Worm (Caenorhabditis elegans) whole organism, early embryonic: ENCODE measurements around the gene F43C11.2.

Experiments
- F13C5.2 ChIP-seq: sonication (generic microtip); optimal IDR thresholded peaks from 2 replicates; lab custom pipeline; 2017; ENCODE audit warnings: mild to moderate bottlenecking, missing genetic modification characterization, inconsistent platforms, missing compliant biosample characterization
- aly-1 ChIP-seq: sonication (generic microtip); optimal IDR thresholded peaks from 2 replicates; lab custom pipeline; 2016; ENCODE audit warnings: missing genetic modification characterization, missing compliant biosample characterization
- ama-1 ChIP-seq: fragments of 150-350 bp; optimal IDR thresholded peaks from 2 replicates; lab custom pipeline; 2014
- ceh-36 ChIP-seq: sonication (generic microtip); optimal IDR thresholded peaks from 2 replicates; lab custom pipeline; 2016; ENCODE audit warnings: missing genetic modification characterization, inconsistent platforms, missing compliant biosample characterization
- ets-7 ChIP-seq: sonication (generic microtip); optimal IDR thresholded peaks from 2 replicates; lab custom pipeline; 2016; ENCODE audit warnings: missing genotype, missing genetic modification characterization, missing compliant biosample characterization
- flt-1 ChIP-seq: fragments of 200-800 bp; sonication (Bioruptor generic); IDR thresholded peaks from 2 replicates; pipeline ENCODE4 v1.3.6; 2022; ENCODE audit warnings: missing genetic modification characterization, missing compliant biosample characterization
- hmbx-1 ChIP-seq: sonication (generic microtip); optimal IDR thresholded peaks from 2 replicates; lab custom pipeline; 2016; ENCODE audit warnings: mild to moderate bottlenecking, missing genetic modification characterization, missing compliant biosample characterization
- hmg-4 ChIP-seq: fragments of 200-800 bp; sonication (Bioruptor generic); optimal IDR thresholded peaks from 2 replicates; lab custom pipeline; 2018; ENCODE audit warnings: mild to moderate bottlenecking, missing genetic modification characterization, missing compliant biosample characterization
- hnd-1 ChIP-seq: sonication (generic microtip); optimal IDR thresholded peaks from 2 replicates; lab custom pipeline; 2016; ENCODE audit warnings: missing genetic modification characterization, missing compliant biosample characterization
- pes-1 ChIP-seq: fragments of 200-800 bp; sonication (Bioruptor generic); IDR thresholded peaks from 2 replicates; pipeline ENCODE4 v1.3.6; 2022; ENCODE audit warnings: missing genetic modification reagents, missing genetic modification characterization, missing compliant biosample characterization
- sea-1 ChIP-seq: fragments of 200-800 bp; sonication (Bioruptor generic); conservative IDR thresholded peaks from 2 replicates; pipeline ENCODE4 v1.3.6; 2022; ENCODE audit warnings: missing genetic modification characterization, missing compliant biosample characterization
- tbx-11 ChIP-seq: fragments of 200-800 bp; sonication (Bioruptor generic); IDR thresholded peaks from 2 replicates; pipeline ENCODE4 v1.3.6; 2022; ENCODE audit warnings: missing genetic modification characterization, missing compliant biosample characterization
- tbx-37 ChIP-seq: fragments of 200-800 bp; sonication (Bioruptor generic); conservative IDR thresholded peaks from 2 replicates; pipeline ENCODE4 v1.3.6; 2022; ENCODE audit warnings: missing genetic modification reagents, missing genetic modification characterization, missing compliant biosample characterization
- tra-4 ChIP-seq: sonication (generic microtip); optimal IDR thresholded peaks from 2 replicates; lab custom pipeline; 2017; ENCODE audit warnings: missing genetic modification characterization, missing compliant biosample characterization

DNA sequence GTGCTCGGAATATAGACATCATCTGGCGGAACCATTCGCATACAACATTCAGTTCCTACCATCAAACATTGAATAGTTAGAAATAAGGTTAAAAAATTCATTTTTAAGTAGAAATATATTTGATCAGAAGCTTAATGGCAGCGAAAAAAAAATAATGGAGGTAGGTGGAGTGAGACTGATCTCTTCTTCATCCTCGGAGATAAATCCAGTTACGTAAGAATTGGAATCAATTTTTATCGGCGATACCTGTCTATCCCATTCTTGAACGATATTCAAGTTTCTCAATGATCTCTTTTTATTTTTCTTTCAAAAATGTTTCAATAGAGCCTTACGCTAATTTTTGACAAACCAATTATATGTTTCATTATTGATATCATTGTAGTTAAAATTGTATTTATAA lies 30.9 kb downstream of the F43C11.2 start, which contains the start of gene F16G10.9:
- no peak for TF ChIP-seq hmg-4 (GFP tag; lab: Kevin White, UChicago)
- TF ChIP-seq ama-1 (lab: Kevin White, UChicago): no peak
- TF ChIP-seq sea-1 (GFP tag; lab: Robert Waterston, UW): no peak
- no peak for TF ChIP-seq flt-1 (GFP tag; lab: Robert Waterston, UW)
- TF ChIP-seq tbx-11: no peak
- TF ChIP-seq ceh-36 (tag; lab: Kevin White, UChicago): no peak
- TF ChIP-seq tra-4 (tag; lab: Kevin White, UChicago): no peak
- TF ChIP-seq hnd-1: no peak
- no peak for TF ChIP-seq pes-1 (GFP tag; lab: Robert Waterston, UW)
- TF ChIP-seq aly-1 (tag; lab: Kevin White, UChicago): no peak
- TF ChIP-seq hmbx-1 (tag; lab: Kevin White, UChicago): no peak
- no peak for TF ChIP-seq ets-7 (tag; lab: Kevin White, UChicago)
- TF ChIP-seq F13C5.2 (tag; lab: Kevin White, UChicago): no peak
- no peak for TF ChIP-seq tbx-37
